Fruit fly (Drosophila melanogaster) whole organism, wandering third instar larva: Measurements from ENCODE around the gene CG4960.

Source experiments
- Dfd ChIP-seq: fragments of >200 bp; optimal IDR thresholded peaks from 2 replicates; lab custom pipeline; 2017; ENCODE audit warnings: missing biosample characterization, missing genetic modification characterization
- HLH106 ChIP-seq: fragments of 200-800 bp; optimal IDR thresholded peaks from 3 replicates; lab custom pipeline; 2019; ENCODE audit warnings: missing biosample characterization, mild to moderate bottlenecking, missing genetic modification characterization, moderate library complexity
- Jra ChIP-seq: sonication (Bioruptor generic); optimal IDR thresholded peaks from 2 replicates; lab custom pipeline; 2016; ENCODE audit warnings: missing biosample characterization, missing genetic modification characterization
- OdsH ChIP-seq: fragments of 200-800 bp; sonication (Bioruptor generic); optimal IDR thresholded peaks from 2 replicates; lab custom pipeline; 2016; ENCODE audit warnings: missing biosample characterization, mild to moderate bottlenecking, missing genetic modification characterization
- Vsx2 ChIP-seq: fragments of 200-300, 225-300 bp; sonication (Bioruptor generic); optimal IDR thresholded peaks from 2 replicates; lab custom pipeline; 2018; ENCODE audit warnings: missing biosample characterization, missing genetic modification characterization; ENCODE audit not compliant: partially characterized antibody
- dsf ChIP-seq: sonication (Bioruptor generic); optimal IDR thresholded peaks from 2 replicates; lab custom pipeline; 2016; ENCODE audit warnings: missing biosample characterization, missing genetic modification characterization, borderline replicate concordance
- pan ChIP-seq: fragments of >200 bp; optimal IDR thresholded peaks from 2 replicates; lab custom pipeline; 2017
- psq ChIP-seq: fragments of 200-800 bp; sonication (Bioruptor generic); optimal IDR thresholded peaks from 3 replicates; lab custom pipeline; 2017; ENCODE audit warnings: missing biosample characterization, mild to moderate bottlenecking, missing genetic modification characterization, moderate library complexity
- rgr ChIP-seq: fragments of 200-800 bp; sonication (Bioruptor generic); optimal IDR thresholded peaks from 3 replicates; lab custom pipeline; 2016; ENCODE audit warnings: missing biosample characterization, mild to moderate bottlenecking, missing genetic modification characterization

DNA sequence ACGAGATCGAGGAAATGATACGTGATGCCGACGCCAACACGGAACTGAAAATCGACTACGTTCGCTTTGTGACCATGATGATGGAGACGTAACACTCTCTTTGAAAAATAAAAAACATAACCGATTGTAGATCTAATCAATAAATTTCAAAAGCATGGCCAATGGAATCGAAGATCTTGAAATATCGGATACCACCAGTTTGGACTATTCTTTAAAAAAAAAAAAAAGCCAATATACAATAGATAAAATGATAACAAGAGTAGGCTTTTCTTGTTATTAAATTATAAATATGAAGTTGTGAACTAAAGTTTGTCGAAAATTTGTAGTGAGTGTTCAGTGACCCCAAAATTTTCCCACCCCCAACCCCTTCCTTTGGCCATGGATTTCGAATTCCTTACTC is 24.5 kb upstream of the CG4960 start, which contains the start of the genes Acam and CG17770:
- TF ChIP-seq pan (lab: Kevin White, UChicago) (no peak), Jra (GFP tag; lab: Kevin White, UChicago) (no peak), Dfd (no peak), psq (GFP tag; lab: Kevin White, UChicago) (no peak), rgr (GFP tag; lab: Kevin White, UChicago) (no peak), HLH106 (tag; lab: Kevin White, UChicago) (no peak), Vsx2 (GFP tag; lab: Kevin White, UChicago) (no peak), OdsH (GFP tag; lab: Kevin White, UChicago) (no peak), dsf (no peak)
